Worm (Caenorhabditis elegans) whole organism, midembryonic: Measurements from ENCODE around the gene atg-10.

Source experiments
- cog-1 ChIP-seq: sonication (generic microtip); optimal IDR thresholded peaks from 2 replicates; lab custom pipeline; 2016; ENCODE audit warnings: missing genetic modification characterization, missing compliant biosample characterization
- flt-1 ChIP-seq: fragments of 200-800 bp; sonication (Bioruptor generic); IDR thresholded peaks from 2 replicates; pipeline ENCODE4 v1.3.6; 2022; ENCODE audit warnings: missing genetic modification characterization, missing compliant biosample characterization
- ztf-23 ChIP-seq: fragments of 200-800 bp; sonication (Bioruptor generic); IDR thresholded peaks from 2 replicates; pipeline ENCODE4 v1.3.6; 2022; ENCODE audit warnings: missing genetic modification reagents, missing genetic modification characterization, missing compliant biosample characterization

ce11 chrII:8639553-8639952 is 19.4 kb upstream of the atg-10 start:
- no peak for TF ChIP-seq flt-1 (GFP tag; lab: Robert Waterston, UW)
- 0 out of 2 replicates have a peak, but pooled peaks have one; percentile 20 for TF ChIP-seq ztf-23 (GFP tag; lab: Robert Waterston, UW)
- no peak for TF ChIP-seq cog-1 (tag; lab: Kevin White, UChicago)
